Worm (Caenorhabditis elegans): ENCODE measurements around the gene F11D11.12.

- TF ChIP-seq ces-1 (GFP tag; optimal IDR thresholded peaks at IDR 0.05) (no peak), lsy-2 (tag; optimal IDR thresholded peaks at IDR 0.05) (no peak), nhr-28 (tag; optimal IDR thresholded peaks at IDR 0.05) (no peak), unc-62 (GFP tag; optimal IDR thresholded peaks at IDR 0.05) (no peak), nhr-2 (tag; optimal IDR thresholded peaks at IDR 0.05) (no peak), ham-2 (GFP tag; optimal IDR thresholded peaks at IDR 0.05) (no peak), zip-8 (tag; optimal IDR thresholded peaks at IDR 0.05) (no peak), snpc-4 (tag; optimal IDR thresholded peaks at IDR 0.05) (no peak), unc-39 (tag; optimal IDR thresholded peaks at IDR 0.05) (no peak), lin-13 (tag; optimal IDR thresholded peaks at IDR 0.05) (no peak)
Measured at ce11 chrV:18729324-18729924, 21.1 kb downstream of the F11D11.12 start, which contains the start of gene asp-19.
